Worm (Caenorhabditis elegans): Measurements from ENCODE around the gene srw-29.
"Not testable (repeated sequence)": the region's sequence is repeated elsewhere in the genome, so short reads cannot be mapped to it uniquely, and the experiment has no call there.

The srw-29 gene

ce11 chrV:16393728-16394127 lies 30.6 kb downstream of the srw-29 start, which contains the start of gene srd-63:
Gene srd-63, minus strand, starts transcription at chrV:16393828.
- no peak for TF ChIP-seq blmp-1 (tag; optimal IDR thresholded peaks at IDR 0.05)

ce11 chrV:16390655-16391054 lies 33.7 kb downstream of the srw-29 start, which contains the start of gene gst-44:
Gene gst-44, plus strand, starts transcription at chrV:16390891.
- TF ChIP-seq sptf-1 (tag; optimal IDR thresholded peaks at IDR 0.05) (no peak), unc-39 (tag; optimal IDR thresholded peaks at IDR 0.05) (no peak), ham-2 (GFP tag; optimal IDR thresholded peaks at IDR 0.05) (no peak), cnd-1 (tag; optimal IDR thresholded peaks at IDR 0.05) (no peak), mls-2 (tag; optimal IDR thresholded peaks at IDR 0.05) (no peak), nhr-237 (tag; optimal IDR thresholded peaks at IDR 0.05) (no peak), mep-1 (tag; optimal IDR thresholded peaks at IDR 0.05) (no peak), lin-13 (tag; optimal IDR thresholded peaks at IDR 0.05) (no peak), unc-62 (GFP tag; optimal IDR thresholded peaks at IDR 0.05) (no peak), ztf-11 (tag; optimal IDR thresholded peaks at IDR 0.05) (no peak), lsy-2 (tag; optimal IDR thresholded peaks at IDR 0.05) (no peak), ceh-83 (GFP tag; optimal IDR thresholded peaks at IDR 0.05) (no peak), lin-32 (GFP tag; optimal IDR thresholded peaks at IDR 0.05) (no peak), elt-1 (tag; optimal IDR thresholded peaks at IDR 0.05; ENCODE audit: borderline replicate concordance, insufficient read depth) (no peak), tbx-8 (GFP tag; optimal IDR thresholded peaks at IDR 0.05) (no peak), pha-4 (tag; optimal IDR thresholded peaks at IDR 0.05) (no peak), ces-1 (GFP tag; optimal IDR thresholded peaks at IDR 0.05) (no peak), drap-1 (GFP tag; optimal IDR thresholded peaks at IDR 0.05) (no peak), nhr-12 (tag; optimal IDR thresholded peaks at IDR 0.05) (no peak), elt-3 (tag; optimal IDR thresholded peaks at IDR 0.05) (no peak)

DNA sequence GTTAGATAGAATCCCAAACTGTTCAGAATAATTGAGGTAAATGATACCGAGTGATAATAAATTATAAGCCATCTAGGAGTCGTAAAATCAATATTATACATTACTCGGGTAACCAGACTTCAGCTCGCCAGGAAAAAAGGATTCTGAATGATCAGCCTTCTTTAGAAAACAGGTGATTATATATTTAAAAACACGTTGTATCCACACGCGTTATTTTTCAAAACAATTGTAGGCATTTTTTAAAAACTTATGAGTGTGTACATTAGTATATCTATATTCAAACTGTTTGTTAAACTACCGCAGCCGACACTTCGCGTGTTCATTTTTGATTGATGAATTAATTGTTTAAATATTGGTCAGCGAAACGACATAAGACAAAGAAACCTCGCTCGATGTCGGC lies 36.1 kb downstream of the srw-29 start, which contains the start of gene sri-65:
TSS of gene sri-65 (minus strand) at position 101 of the 400 bp plus-strand sequence.
- TF ChIP-seq hlh-1 (tag; optimal IDR thresholded peaks at IDR 0.05) = no peak
- no peak for TF ChIP-seq ces-1 (GFP tag; optimal IDR thresholded peaks at IDR 0.05)
- TF ChIP-seq mab-5 (tag; optimal IDR thresholded peaks at IDR 0.05) = no peak
- TF ChIP-seq zip-8 (tag; optimal IDR thresholded peaks at IDR 0.05) = no peak
- TF ChIP-seq ham-2 (GFP tag; optimal IDR thresholded peaks at IDR 0.05) = no peak
- TF ChIP-seq lsy-2 (tag; optimal IDR thresholded peaks at IDR 0.05) = no peak
- TF ChIP-seq unc-39 (tag; optimal IDR thresholded peaks at IDR 0.05) = no peak
- no peak for TF ChIP-seq lin-13 (tag; optimal IDR thresholded peaks at IDR 0.05)

ce11 chrV:16383729-16384128 lies 40.6 kb downstream of the srw-29 start, which contains the start of gene F13A7.7:
Gene F13A7.7, minus strand, starts transcription at chrV:16383829.
- not testable (repeated sequence) for TF ChIP-seq nhr-12, zip-8, snpc-4 (tag; optimal IDR thresholded peaks at IDR 0.05)

DNA sequence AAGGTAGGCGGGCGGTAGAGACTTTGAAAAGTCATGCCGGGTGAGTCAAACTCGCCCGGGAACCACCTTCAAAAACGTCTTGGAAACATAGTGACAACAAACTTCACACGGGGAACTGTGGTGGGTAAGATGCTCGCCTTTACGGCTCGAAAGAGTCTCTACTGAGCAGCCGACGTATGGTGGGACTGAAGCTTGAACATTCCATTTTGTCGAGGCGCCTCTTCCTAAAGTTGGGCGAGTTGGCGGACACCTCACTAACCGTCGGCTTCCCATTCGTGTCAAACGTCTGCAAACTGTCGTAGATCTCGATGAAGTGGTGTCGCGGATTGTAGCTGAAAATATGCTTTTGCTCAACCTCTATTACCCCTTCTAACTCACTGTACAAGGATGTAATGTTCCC lies 41.4 kb downstream of the srw-29 start:
- TF ChIP-seq mep-1 (tag; optimal IDR thresholded peaks at IDR 0.05) (no peak), unc-62 (GFP tag; optimal IDR thresholded peaks at IDR 0.05) (no peak), lin-13 (tag; optimal IDR thresholded peaks at IDR 0.05) (no peak), ceh-83 (GFP tag; optimal IDR thresholded peaks at IDR 0.05) (no peak), flh-1 (GFP tag; optimal IDR thresholded peaks at IDR 0.05) (no peak), nhr-28 (tag; optimal IDR thresholded peaks at IDR 0.05) (no peak), lsy-2 (tag; optimal IDR thresholded peaks at IDR 0.05) (no peak), nhr-76 (tag; optimal IDR thresholded peaks at IDR 0.05) (no peak), unc-120 (tag; optimal IDR thresholded peaks at IDR 0.05; ENCODE audit: poor library complexity, severe bottlenecking) (no peak), lin-32 (GFP tag; optimal IDR thresholded peaks at IDR 0.05) (no peak), bed-3 (GFP tag; optimal IDR thresholded peaks at IDR 0.05) (no peak), hlh-1 (tag; optimal IDR thresholded peaks at IDR 0.05) (no peak), elt-1 (tag; optimal IDR thresholded peaks at IDR 0.05; ENCODE audit: borderline replicate concordance, insufficient read depth) (no peak), pha-4 (tag; optimal IDR thresholded peaks at IDR 0.05) (no peak), unc-39 (tag; optimal IDR thresholded peaks at IDR 0.05) (no peak), cnd-1 (tag; optimal IDR thresholded peaks at IDR 0.05) (no peak), ztf-11 (tag; optimal IDR thresholded peaks at IDR 0.05) (no peak)

DNA sequence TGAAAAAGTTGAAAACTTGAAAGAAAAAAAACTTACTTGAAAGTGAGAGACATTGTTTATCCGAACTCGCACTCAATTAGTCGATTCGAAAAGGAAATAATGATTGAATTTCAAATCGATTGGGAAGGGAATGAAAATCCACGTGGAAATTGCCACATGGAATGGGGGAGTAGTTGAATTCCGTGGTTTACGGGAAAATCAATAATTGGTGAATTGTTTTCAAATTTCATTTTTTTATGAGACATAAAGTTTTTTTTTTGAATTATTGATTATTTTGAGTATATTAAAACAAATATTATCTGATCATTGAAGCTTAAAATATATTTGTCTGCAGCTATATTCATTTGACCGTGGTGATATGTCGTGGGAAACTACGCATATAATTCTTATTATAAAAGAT lies 46.5 kb downstream of the srw-29 start, which contains the start of gene F13A7.1:
TSS of gene F13A7.1 (minus strand) at position 101 of the 400 bp plus-strand sequence.
- TF ChIP-seq unc-39 (tag; optimal IDR thresholded peaks at IDR 0.05) = no peak
- no peak for TF ChIP-seq lin-32 (GFP tag; optimal IDR thresholded peaks at IDR 0.05)
- TF ChIP-seq nhr-28 (tag; optimal IDR thresholded peaks at IDR 0.05) = no peak
- no peak for TF ChIP-seq snpc-4 (tag; optimal IDR thresholded peaks at IDR 0.05)
- no peak for TF ChIP-seq bed-3 (GFP tag; optimal IDR thresholded peaks at IDR 0.05)
- no peak for TF ChIP-seq unc-62 (GFP tag; optimal IDR thresholded peaks at IDR 0.05)
- TF ChIP-seq elt-3 (tag; optimal IDR thresholded peaks at IDR 0.05) = no peak
- no peak for TF ChIP-seq mab-5 (tag; optimal IDR thresholded peaks at IDR 0.05)
- no peak for TF ChIP-seq lin-13 (tag; optimal IDR thresholded peaks at IDR 0.05)
